Fruit fly (Drosophila melanogaster) whole organism, prepupa: ENCODE measurements around the gene CG17776.

Source experiments
- Blimp-1 ChIP-seq: fragments of 200-800 bp; sonication (Bioruptor generic); optimal IDR thresholded peaks from 3 replicates; lab custom pipeline; 2017; ENCODE audit warnings: missing biosample characterization, missing genetic modification characterization, mild to moderate bottlenecking, moderate library complexity, missing genetic modification reagents
- CG11294 ChIP-seq: fragments of 200-800 bp; sonication (Bioruptor generic); IDR thresholded peaks from 2 replicates; pipeline ENCODE4 v1.3.6; 2022; ENCODE audit warnings: missing biosample characterization, missing genetic modification characterization
- CG11902 ChIP-seq: fragments of 200-800 bp; sonication (Bioruptor generic); optimal IDR thresholded peaks from 3 replicates; lab custom pipeline; 2016; ENCODE audit warnings: missing biosample characterization, missing genetic modification characterization
- CG1621 ChIP-seq: fragments of 200-800 bp; sonication (Bioruptor generic); optimal IDR thresholded peaks from 3 replicates; lab custom pipeline; 2018; ENCODE audit warnings: missing biosample characterization, mild to moderate bottlenecking, missing genetic modification characterization
- CG16779 ChIP-seq: fragments of 200-800 bp; sonication (Bioruptor generic); optimal IDR thresholded peaks from 3 replicates; lab custom pipeline; 2017; ENCODE audit warnings: missing biosample characterization, mild to moderate bottlenecking, missing genetic modification characterization
- CG3032 ChIP-seq: fragments of 200-800 bp; optimal IDR thresholded peaks from 2 replicates; lab custom pipeline; 2019; ENCODE audit warnings: missing biosample characterization, mild to moderate bottlenecking, missing genetic modification characterization, moderate library complexity
- CG31627 ChIP-seq: fragments of 200-800 bp; sonication (Bioruptor generic); optimal IDR thresholded peaks from 3 replicates; lab custom pipeline; 2016; ENCODE audit warnings: missing biosample characterization, missing genetic modification characterization
- CG32006 ChIP-seq: fragments of 200-800 bp; sonication (Bioruptor generic); optimal IDR thresholded peaks from 3 replicates; lab custom pipeline; 2017; ENCODE audit warnings: missing biosample characterization, mild to moderate bottlenecking, missing genetic modification characterization
- CG34406 ChIP-seq: fragments of 200-800 bp; sonication (Bioruptor generic); optimal IDR thresholded peaks from 3 replicates; lab custom pipeline; 2016; ENCODE audit warnings: missing biosample characterization, missing genetic modification characterization
- CG3919 ChIP-seq: fragments of 200-800 bp; sonication (Bioruptor generic); optimal IDR thresholded peaks from 3 replicates; lab custom pipeline; 2016; ENCODE audit warnings: missing biosample characterization, missing genetic modification characterization
- CG4318 ChIP-seq: fragments of 200-800 bp; sonication (Bioruptor generic); optimal IDR thresholded peaks from 3 replicates; lab custom pipeline; 2017; ENCODE audit warnings: missing biosample characterization, mild to moderate bottlenecking, missing genetic modification characterization
- CG6163 ChIP-seq: fragments of 200-800 bp; sonication (Bioruptor generic); IDR thresholded peaks from 3 replicates; pipeline ENCODE4 v1.3.6; 2022; ENCODE audit warnings: missing biosample characterization, missing genetic modification characterization
- CG6276 ChIP-seq: fragments of 200-800 bp; sonication (Bioruptor generic); optimal IDR thresholded peaks from 2 replicates; lab custom pipeline; 2017; ENCODE audit warnings: missing biosample characterization, mild to moderate bottlenecking, missing genetic modification characterization
- CG6792 ChIP-seq: fragments of 200-800 bp; sonication (Bioruptor generic); optimal IDR thresholded peaks from 3 replicates; lab custom pipeline; 2016; ENCODE audit warnings: missing biosample characterization, missing genetic modification characterization
- CG6808 ChIP-seq: fragments of 200-800 bp; sonication (Bioruptor generic); optimal IDR thresholded peaks from 3 replicates; lab custom pipeline; 2017; ENCODE audit warnings: missing biosample characterization, missing genetic modification characterization, mild to moderate bottlenecking, moderate library complexity, missing genetic modification reagents
- CG7368 ChIP-seq: fragments of 200-800 bp; sonication (Bioruptor generic); optimal IDR thresholded peaks from 3 replicates; lab custom pipeline; 2016; ENCODE audit warnings: missing biosample characterization, missing genetic modification characterization
- CG8119 ChIP-seq: fragments of 200-800 bp; sonication (Bioruptor generic); IDR thresholded peaks from 3 replicates; pipeline ENCODE4 v1.3.6; 2022; ENCODE audit warnings: missing biosample characterization, missing genetic modification characterization
- CG8319 ChIP-seq: fragments of 200-800 bp; sonication (Bioruptor generic); optimal IDR thresholded peaks from 3 replicates; lab custom pipeline; 2016; ENCODE audit warnings: missing biosample characterization, missing genetic modification characterization
- CG8632 ChIP-seq: fragments of 200-800 bp; sonication (Bioruptor generic); optimal IDR thresholded peaks from 3 replicates; lab custom pipeline; 2016; ENCODE audit warnings: missing biosample characterization, missing genetic modification characterization
- Eip75B ChIP-seq: fragments of 200-800 bp; sonication (Bioruptor generic); optimal IDR thresholded peaks from 3 replicates; lab custom pipeline; 2016; ENCODE audit warnings: missing biosample characterization, missing genetic modification characterization
- Eip93F ChIP-seq: fragments of 200-800 bp; sonication (Bioruptor generic); optimal IDR thresholded peaks from 2 replicates; lab custom pipeline; 2016; ENCODE audit warnings: missing biosample characterization, mild to moderate bottlenecking, missing genetic modification characterization
- Ets21C ChIP-seq: fragments of 200-800 bp; sonication (Bioruptor generic); optimal IDR thresholded peaks from 3 replicates; lab custom pipeline; 2016; ENCODE audit warnings: missing biosample characterization, missing genetic modification characterization
- Gug ChIP-seq: fragments of 200-800 bp; sonication (Bioruptor generic); IDR thresholded peaks from 2 replicates; pipeline ENCODE4 v1.3.6; 2022; ENCODE audit warnings: missing biosample characterization, missing genetic modification characterization
- Hr38 ChIP-seq: sonication (Bioruptor generic); optimal IDR thresholded peaks from 2 replicates; lab custom pipeline; 2016; ENCODE audit warnings: missing biosample characterization, missing genetic modification characterization
- Hr39 ChIP-seq: fragments of 200-800 bp; sonication (Bioruptor generic); optimal IDR thresholded peaks from 2 replicates; lab custom pipeline; 2016; ENCODE audit warnings: missing biosample characterization, missing genetic modification characterization
- Hr4 ChIP-seq: fragments of 200-800 bp; sonication (Bioruptor generic); optimal IDR thresholded peaks from 3 replicates; lab custom pipeline; 2016; ENCODE audit warnings: missing biosample characterization, missing genetic modification characterization
- Lpt ChIP-seq: fragments of 200-800 bp; sonication (Bioruptor generic); optimal IDR thresholded peaks from 3 replicates; lab custom pipeline; 2016; ENCODE audit warnings: missing biosample characterization, missing genetic modification characterization
- Met ChIP-seq: fragments of 200-800 bp; sonication (Bioruptor generic); optimal IDR thresholded peaks from 3 replicates; lab custom pipeline; 2016; ENCODE audit warnings: missing biosample characterization, missing genetic modification characterization
- OdsH ChIP-seq: fragments of 200-800 bp; sonication (Bioruptor generic); optimal IDR thresholded peaks from 3 replicates; lab custom pipeline; 2016; ENCODE audit warnings: missing biosample characterization, missing genetic modification characterization
- Smox ChIP-seq: fragments of 200-800 bp; sonication (Bioruptor generic); optimal IDR thresholded peaks from 3 replicates; lab custom pipeline; 2016; ENCODE audit warnings: missing biosample characterization, missing genetic modification characterization
- Sox102F ChIP-seq: fragments of 200-800 bp; sonication (Bioruptor generic); optimal IDR thresholded peaks from 2 replicates; lab custom pipeline; 2016; ENCODE audit warnings: missing biosample characterization, mild to moderate bottlenecking, missing genetic modification characterization
- Sox14 ChIP-seq: fragments of 200-800 bp; sonication (Bioruptor generic); optimal IDR thresholded peaks from 3 replicates; lab custom pipeline; 2016; ENCODE audit warnings: missing biosample characterization, missing genetic modification characterization
- achi ChIP-seq: fragments of 200-800 bp; sonication (Bioruptor generic); optimal IDR thresholded peaks from 3 replicates; lab custom pipeline; 2016; ENCODE audit warnings: missing biosample characterization, missing genetic modification characterization
- cyc ChIP-seq: fragments of 200-800 bp; sonication (Bioruptor generic); optimal IDR thresholded peaks from 3 replicates; lab custom pipeline; 2016; ENCODE audit warnings: missing biosample characterization, missing genetic modification characterization
- dac ChIP-seq: fragments of 200-800 bp; sonication (Bioruptor generic); optimal IDR thresholded peaks from 2 replicates; lab custom pipeline; 2017; ENCODE audit warnings: missing biosample characterization, mild to moderate bottlenecking, missing genetic modification characterization
- dsx ChIP-seq: fragments of 200-800 bp; optimal IDR thresholded peaks from 3 replicates; lab custom pipeline; 2019; ENCODE audit warnings: missing biosample characterization, mild to moderate bottlenecking, missing genetic modification characterization, moderate library complexity; ENCODE audit not compliant: poor library complexity, severe bottlenecking
- eg ChIP-seq: fragments of 200-800 bp; sonication (Bioruptor generic); IDR thresholded peaks from 3 replicates; pipeline ENCODE4 v1.3.6; 2022; ENCODE audit warnings: missing biosample characterization, missing genetic modification characterization
- esn ChIP-seq: fragments of 200-800 bp; sonication (Bioruptor generic); optimal IDR thresholded peaks from 2 replicates; lab custom pipeline; 2016; ENCODE audit warnings: missing biosample characterization, mild to moderate bottlenecking, missing genetic modification characterization, moderate library complexity
- fd85E ChIP-seq: fragments of 200-800 bp; sonication (Bioruptor generic); optimal IDR thresholded peaks from 3 replicates; lab custom pipeline; 2016; ENCODE audit warnings: missing biosample characterization, missing genetic modification characterization
- fkh ChIP-seq: fragments of 200-800 bp; sonication (Bioruptor generic); optimal IDR thresholded peaks from 3 replicates; lab custom pipeline; 2017; ENCODE audit warnings: missing biosample characterization, mild to moderate bottlenecking, missing genetic modification characterization, moderate library complexity
- lz ChIP-seq: fragments of 200-800 bp; sonication (Bioruptor generic); optimal IDR thresholded peaks from 3 replicates; lab custom pipeline; 2016; ENCODE audit warnings: missing biosample characterization, missing genetic modification characterization
- pdm3 ChIP-seq: fragments of 200-800 bp; sonication (Bioruptor generic); optimal IDR thresholded peaks from 3 replicates; lab custom pipeline; 2016; ENCODE audit warnings: missing biosample characterization, missing genetic modification characterization
- spab ChIP-seq: fragments of 200-800 bp; sonication (Bioruptor generic); optimal IDR thresholded peaks from 2 replicates; lab custom pipeline; 2017; ENCODE audit warnings: missing biosample characterization, mild to moderate bottlenecking, missing genetic modification characterization, missing genetic modification reagents
- ss ChIP-seq, 2 experiments: fragments of 200-800 bp; sonication (Bioruptor generic); optimal IDR thresholded peaks; 2 replicates in 1 of 2; 3 replicates in 1 of 2; lab custom pipeline; 2017 to 2018; ENCODE audit warnings: mild to moderate bottlenecking in 2 of 2, missing biosample characterization in 2 of 2, missing genetic modification characterization in 2 of 2, moderate library complexity in 1 of 2
- svp ChIP-seq: fragments of 200-800 bp; sonication (Bioruptor generic); peaks from one replicate; lab custom pipeline; 2016; ENCODE audit warnings: missing biosample characterization, missing genetic modification characterization
- topi ChIP-seq: fragments of 200-800 bp; sonication (Bioruptor generic); optimal IDR thresholded peaks from 3 replicates; lab custom pipeline; 2016; ENCODE audit warnings: missing biosample characterization, missing genetic modification characterization
- vri ChIP-seq: fragments of 200-800 bp; sonication (Bioruptor generic); optimal IDR thresholded peaks from 3 replicates; lab custom pipeline; 2016; ENCODE audit warnings: missing biosample characterization, mild to moderate bottlenecking, missing genetic modification characterization

Gene CG17776

dm6 chrX:2136831-2137452 is 47.6 kb upstream of the CG17776 start (continued):
- TF ChIP-seq CG8319: peak; percentile 99
- TF ChIP-seq Hr39 (GFP tag; lab: Kevin White, UChicago): peak; percentile 100
- TF ChIP-seq Eip75B (GFP tag; lab: Kevin White, UChicago): peak; percentile 99
- TF ChIP-seq CG6276: peak; percentile 98
- TF ChIP-seq fkh (GFP tag; lab: Kevin White, UChicago): peak; percentile 99
- peak; percentile 100 for TF ChIP-seq Met
- peak; percentile 100 for TF ChIP-seq CG8119 (GFP tag; lab: Robert Waterston, UW)
- peak; percentile 95 for TF ChIP-seq Hr38
- peak; percentile 99 for TF ChIP-seq Smox (GFP tag; lab: Kevin White, UChicago)
- peak; percentile 99 for TF ChIP-seq Sox102F (GFP tag; lab: Kevin White, UChicago)
- TF ChIP-seq OdsH: peak; percentile 100
- TF ChIP-seq CG11902: peak; percentile 100
- peak; percentile 100 for TF ChIP-seq Hr4 (GFP tag; lab: Kevin White, UChicago)
- peak; percentile 98 for TF ChIP-seq CG6808
- TF ChIP-seq topi (GFP tag; lab: Kevin White, UChicago): peak; percentile 100
- TF ChIP-seq CG4318 (GFP tag; lab: Kevin White, UChicago): peak; percentile 99
- peak; percentile 99 for TF ChIP-seq CG7368 (GFP tag; lab: Kevin White, UChicago)
- TF ChIP-seq Ets21C (GFP tag; lab: Kevin White, UChicago): peak; percentile 99
- peak; percentile 98 for TF ChIP-seq CG16779 (tag; lab: Kevin White, UChicago)
- TF ChIP-seq cyc: peak; percentile 100
- TF ChIP-seq Eip93F (GFP tag; lab: Kevin White, UChicago): peak; percentile 100
- peak; percentile 99 for TF ChIP-seq dac (GFP tag; lab: Kevin White, UChicago)
- TF ChIP-seq CG32006 (GFP tag; lab: Kevin White, UChicago): peak; percentile 100
- peak; percentile 99 for TF ChIP-seq esn
- peak; percentile 98 for TF ChIP-seq fd85E (GFP tag; lab: Kevin White, UChicago)
- TF ChIP-seq, all 60 proteins: peak for 60

- TF ChIP-seq CG34406 (GFP tag; lab: Kevin White, UChicago) (peak; percentile 99), CG16779 (tag; lab: Kevin White, UChicago) (peak; percentile 97), dsx (peak; percentile 97), Lpt (GFP tag; lab: Kevin White, UChicago) (peak; percentile 98), Hr39 (GFP tag; lab: Kevin White, UChicago) (peak; percentile 94), CG3919 (GFP tag; lab: Kevin White, UChicago) (peak; percentile 98), ss (GFP tag; optimal IDR thresholded peaks at IDR 0.05; lab: Kevin White, UChicago) (peak; percentile 97 to 99), Hr4 (GFP tag; lab: Kevin White, UChicago) (peak; percentile 97), CG8119 (GFP tag; lab: Robert Waterston, UW) (peak; percentile 99), CG6276 (peak; percentile 99), Gug (GFP tag; lab: Robert Waterston, UW) (peak; percentile 99), CG6792 (GFP tag; lab: Kevin White, UChicago) (peak; percentile 97), CG11294 (GFP tag; lab: Robert Waterston, UW) (peak; percentile 98), spab (GFP tag; lab: Kevin White, UChicago) (peak; percentile 97), CG8319 (peak; percentile 97), CG31627 (peak; percentile 94), cyc (peak; percentile 94), CG3032 (tag; lab: Kevin White, UChicago) (peak; percentile 99), eg (GFP tag; lab: Robert Waterston, UW) (peak; percentile 98), achi (GFP tag; lab: Kevin White, UChicago) (peak; percentile 98), Hr38 (peak; percentile 44), CG8632 (peak; percentile 99), CG6163 (GFP tag; lab: Robert Waterston, UW) (peak; percentile 97), CG1621 (tag; lab: Kevin White, UChicago) (peak; percentile 97), vri (GFP tag; lab: Kevin White, UChicago) (peak; percentile 95), dac (GFP tag; lab: Kevin White, UChicago) (peak; percentile 94), Sox102F (GFP tag; lab: Kevin White, UChicago) (peak; percentile 97), CG7368 (GFP tag; lab: Kevin White, UChicago) (peak; percentile 95), svp (GFP tag; lab: Kevin White, UChicago) (peak; percentile 97), pdm3 (GFP tag; lab: Kevin White, UChicago) (peak; percentile 98), Blimp-1 (GFP tag; lab: Kevin White, UChicago) (peak; percentile 92), Sox14 (GFP tag; lab: Kevin White, UChicago) (peak; percentile 98), lz (GFP tag; lab: Kevin White, UChicago) (peak; percentile 98)
Measured at dm6 chrX:2137587-2138341, 46.8 kb upstream of the CG17776 start.
